Worm (Caenorhabditis elegans) whole organism, L4 larva: ENCODE data around the gene Y67D8B.1.

Source experiments
- ama-1 ChIP-seq: fragments of 150-350 bp; optimal IDR thresholded peaks from 2 replicates; lab custom pipeline; 2014; ENCODE audit warnings: inconsistent platforms, mixed read lengths
- ceh-82 ChIP-seq: sonication (generic microtip); optimal IDR thresholded peaks from 2 replicates; lab custom pipeline; 2017; ENCODE audit warnings: missing biosample characterization, missing genetic modification characterization
- nhr-237 ChIP-seq: sonication (generic microtip); optimal IDR thresholded peaks from 2 replicates; lab custom pipeline; 2017; ENCODE audit warnings: missing biosample characterization, missing genetic modification characterization

ce11 chrIV:3222140-3222539 lies 49.7 kb upstream of the Y67D8B.1 start, which contains the start of gene Y67D8A.2:
- no peak for TF ChIP-seq nhr-237 (tag; lab: Kevin White, UChicago)
- no peak for TF ChIP-seq ceh-82
- TF ChIP-seq ama-1 (lab: Kevin White, UChicago), result no peak
